Worm (Caenorhabditis elegans) whole organism, L4/young adult: ENCODE results near the gene oac-41.

ENCODE experiments used
- W03F9.2 ChIP-seq: fragments of 150-350 bp; optimal IDR thresholded peaks from 2 replicates; lab custom pipeline; 2014; ENCODE audit warnings: missing biosample characterization, missing genetic modification characterization
- dao-5 ChIP-seq: sonication (generic microtip); optimal IDR thresholded peaks from 2 replicates; lab custom pipeline; 2016; ENCODE audit warnings: missing genotype, missing genetic modification characterization, moderate library complexity, missing compliant biosample characterization
- him-1 ChIP-seq: sonication (generic microtip); optimal IDR thresholded peaks from 2 replicates; lab custom pipeline; 2016; ENCODE audit warnings: missing genotype, missing genetic modification reagents, missing genetic modification characterization, missing compliant biosample characterization

ce11 chrV:9033267-9033666 is 11.3 kb upstream of the oac-41 start, which contains the start of gene C25E10.4:
- TF ChIP-seq him-1 (tag; lab: Kevin White, UChicago) (no peak), W03F9.2 (tag; lab: Kevin White, UChicago) (no peak), dao-5 (no peak)
